Fruit fly (Drosophila melanogaster): ENCODE data around the gene CoRest.

- TF ChIP-seq Ets98B (GFP tag; IDR thresholded peaks at IDR 0.05) (no peak), CG10348 (GFP tag; IDR thresholded peaks at IDR 0.05) (no peak), CG34367 (tag; optimal IDR thresholded peaks at IDR 0.05) (no peak)
Observed at dm6 chrX:19549570-19549969, 27.8 kb downstream of the CoRest start.

Measured in whole organism, pupa.